Worm (Caenorhabditis elegans) whole organism, young adult: Measurements from ENCODE around the gene col-93.

ENCODE experiments used
- B0035.1 ChIP-seq: sonication (generic microtip); optimal IDR thresholded peaks from 2 replicates; lab custom pipeline; 2016; ENCODE audit warnings: missing genetic modification characterization, mild to moderate bottlenecking, missing compliant biosample characterization, missing genotype, missing genetic modification reagents
- B0261.1 ChIP-seq: sonication (generic microtip); optimal IDR thresholded peaks from 2 replicates; lab custom pipeline; 2016; ENCODE audit warnings: mild to moderate bottlenecking, missing genetic modification characterization, moderate library complexity, missing compliant biosample characterization
- B0336.3 ChIP-seq: fragments of 200-800 bp; sonication (Bioruptor generic); IDR thresholded peaks from 2 replicates; pipeline ENCODE4 v1.3.6; 2022; ENCODE audit warnings: missing genetic modification characterization, missing compliant biosample characterization
- F22D6.2 ChIP-seq: sonication (generic microtip); optimal IDR thresholded peaks from 2 replicates; lab custom pipeline; 2016; ENCODE audit warnings: mild to moderate bottlenecking, missing genetic modification characterization, missing compliant biosample characterization
- F49E8.2 ChIP-seq: sonication (generic microtip); optimal IDR thresholded peaks from 3 replicates; lab custom pipeline; 2017; ENCODE audit warnings: missing genetic modification characterization, mild to moderate bottlenecking, missing compliant biosample characterization, antibody characterized with exemption, moderate library complexity; ENCODE audit not compliant: insufficient read depth
- F57A8.1 ChIP-seq: fragments of 200-800 bp; sonication (Bioruptor generic); optimal IDR thresholded peaks from 2 replicates; lab custom pipeline; 2018; ENCODE audit warnings: mild to moderate bottlenecking, missing genetic modification characterization, moderate library complexity, missing compliant biosample characterization
- K11D2.4 ChIP-seq: fragments of 200-800 bp; sonication (Bioruptor generic); IDR thresholded peaks from 2 replicates; pipeline ENCODE4 v1.3.6; 2022; ENCODE audit warnings: missing genetic modification reagents, missing genetic modification characterization, missing compliant biosample characterization
- K12H6.12 ChIP-seq: fragments of 200-800 bp; sonication (Bioruptor generic); optimal IDR thresholded peaks from 2 replicates; lab custom pipeline; 2018; ENCODE audit warnings: mild to moderate bottlenecking, missing genetic modification characterization, missing compliant biosample characterization
- T07F8.4 ChIP-seq: sonication (generic microtip); optimal IDR thresholded peaks from 2 replicates; lab custom pipeline; 2016; ENCODE audit warnings: mild to moderate bottlenecking, missing genetic modification characterization, moderate library complexity, missing compliant biosample characterization
- Y53G8AR.9 ChIP-seq: fragments of 200-800 bp; sonication (Bioruptor generic); conservative IDR thresholded peaks from 2 replicates; pipeline ENCODE4 v1.3.6; 2022; ENCODE audit warnings: missing genetic modification reagents, missing genetic modification characterization, missing compliant biosample characterization
- akir-1 ChIP-seq: fragments of 200-800 bp; sonication (Bioruptor generic); optimal IDR thresholded peaks from 2 replicates; lab custom pipeline; 2018; ENCODE audit warnings: mild to moderate bottlenecking, missing genetic modification characterization, moderate library complexity, missing compliant biosample characterization
- atf-7 ChIP-seq: sonication (generic microtip); optimal IDR thresholded peaks from 2 replicates; lab custom pipeline; 2017; ENCODE audit warnings: mild to moderate bottlenecking, missing genetic modification characterization, missing compliant biosample characterization
- attf-5 ChIP-seq: fragments of 200-800 bp; sonication (Bioruptor generic); optimal IDR thresholded peaks from 2 replicates; lab custom pipeline; 2018; ENCODE audit warnings: mild to moderate bottlenecking, missing genetic modification characterization, missing compliant biosample characterization
- ccch-3 ChIP-seq: fragments of 200-800 bp; sonication (Bioruptor generic); optimal IDR thresholded peaks from 2 replicates; lab custom pipeline; 2018; ENCODE audit warnings: mild to moderate bottlenecking, missing genetic modification characterization, missing compliant biosample characterization
- cebp-1 ChIP-seq, 2 experiments: fragments of 200-800 bp in 1 of 2; sonication (Bioruptor generic) in 1 of 2; sonication (generic microtip) in 1 of 2; IDR thresholded peaks in 1 of 2; optimal IDR thresholded peaks in 1 of 2; 2 replicates each; pipeline versions ENCODE4 v1.3.6 to Lab custom; 2017 to 2022; ENCODE audit warnings: missing compliant biosample characterization in 2 of 2, missing genetic modification characterization in 2 of 2, mild to moderate bottlenecking in 1 of 2, missing genetic modification reagents in 1 of 2, moderate library complexity in 1 of 2
- ceh-40 ChIP-seq: fragments of 200-800 bp; sonication (Bioruptor generic); IDR thresholded peaks from 2 replicates; pipeline ENCODE4 v1.3.6; 2022; ENCODE audit warnings: missing genetic modification characterization, missing compliant biosample characterization
- ceh-79 ChIP-seq: sonication (generic microtip); optimal IDR thresholded peaks from 2 replicates; lab custom pipeline; 2017; ENCODE audit warnings: mild to moderate bottlenecking, missing genetic modification characterization, missing compliant biosample characterization
- ceh-91 ChIP-seq: fragments of 200-800 bp; sonication (Bioruptor generic); IDR thresholded peaks from 2 replicates; pipeline ENCODE4 v1.3.6; 2022; ENCODE audit warnings: missing genetic modification reagents, missing genetic modification characterization, missing compliant biosample characterization
- die-1 ChIP-seq: sonication (generic microtip); optimal IDR thresholded peaks from 2 replicates; lab custom pipeline; 2016; ENCODE audit warnings: missing genotype, mild to moderate bottlenecking, missing genetic modification characterization, missing compliant biosample characterization
- efl-1 ChIP-seq: fragments of 150-350 bp; optimal IDR thresholded peaks from 2 replicates; lab custom pipeline; 2014; ENCODE audit warnings: missing biosample characterization, missing genetic modification reagents, missing genetic modification characterization
- egl-44 ChIP-seq: fragments of 200-800 bp; sonication (Bioruptor generic); IDR thresholded peaks from 2 replicates; pipeline ENCODE4 v1.3.6; 2022; ENCODE audit warnings: missing genetic modification reagents, missing genetic modification characterization, missing compliant biosample characterization
- ekl-4 ChIP-seq: fragments of 200-800 bp; sonication (Bioruptor generic); IDR thresholded peaks from 2 replicates; pipeline ENCODE4 v1.3.6; 2022; ENCODE audit warnings: missing genetic modification reagents, missing genetic modification characterization, missing compliant biosample characterization
- ets-4 ChIP-seq: fragments of 200-800 bp; sonication (Bioruptor generic); optimal IDR thresholded peaks from 2 replicates; lab custom pipeline; 2018; ENCODE audit warnings: mild to moderate bottlenecking, missing genetic modification characterization, missing compliant biosample characterization
- him-1 ChIP-seq: sonication (generic microtip); optimal IDR thresholded peaks from 2 replicates; lab custom pipeline; 2016; ENCODE audit warnings: missing genotype, missing genetic modification reagents, missing genetic modification characterization, missing compliant biosample characterization
- hmg-20 ChIP-seq: fragments of 200-800 bp; sonication (Bioruptor generic); IDR thresholded peaks from 2 replicates; pipeline ENCODE4 v1.3.6; 2022; ENCODE audit warnings: missing genetic modification reagents, missing genetic modification characterization, missing compliant biosample characterization
- hrde-1 ChIP-seq: sonication (generic microtip); optimal IDR thresholded peaks from 2 replicates; lab custom pipeline; 2016; ENCODE audit warnings: missing genetic modification characterization, mild to moderate bottlenecking, missing compliant biosample characterization, moderate library complexity, missing genotype, missing genetic modification reagents, borderline replicate concordance
- lag-1 ChIP-seq: fragments of 200-800 bp; sonication (Bioruptor generic); IDR thresholded peaks from 2 replicates; pipeline ENCODE4 v1.3.6; 2022; ENCODE audit warnings: missing genetic modification reagents, missing genetic modification characterization, missing compliant biosample characterization
- lin-26 ChIP-seq: fragments of 200-800 bp; sonication (Bioruptor generic); IDR thresholded peaks from 2 replicates; pipeline ENCODE4 v1.3.6; 2022; ENCODE audit warnings: missing genetic modification reagents, missing genetic modification characterization, missing compliant biosample characterization
- lin-35 ChIP-seq, 3 experiments: fragments of 150-350 bp in 2 of 3; sonication (generic microtip) in 1 of 3; optimal IDR thresholded peaks; 2 replicates each; lab custom pipeline; 2014 to 2018; ENCODE audit warnings: missing biosample characterization in 3 of 3, missing genetic modification characterization in 3 of 3, missing genetic modification reagents in 3 of 3
- lir-1 ChIP-seq: fragments of 200-800 bp; sonication (Bioruptor generic); conservative IDR thresholded peaks from 2 replicates; pipeline ENCODE4 v1.3.6; 2022; ENCODE audit warnings: missing genetic modification reagents, missing genetic modification characterization, missing compliant biosample characterization
- madf-6 ChIP-seq: fragments of 200-800 bp; sonication (Bioruptor generic); IDR thresholded peaks from 2 replicates; pipeline ENCODE4 v1.3.6; 2022; ENCODE audit warnings: missing genetic modification reagents, missing genetic modification characterization, missing compliant biosample characterization
- madf-8 ChIP-seq: fragments of 200-800 bp; sonication (Bioruptor generic); conservative IDR thresholded peaks from 2 replicates; pipeline ENCODE4 v1.3.6; 2022; ENCODE audit warnings: missing genetic modification reagents, missing genetic modification characterization, missing compliant biosample characterization
- mcd-1 ChIP-seq: fragments of 200-800 bp; sonication (Bioruptor generic); IDR thresholded peaks from 2 replicates; pipeline ENCODE4 v1.3.6; 2022; ENCODE audit warnings: missing genetic modification reagents, missing genetic modification characterization, missing compliant biosample characterization
- mel-28 ChIP-seq: sonication (generic microtip); optimal IDR thresholded peaks from 2 replicates; lab custom pipeline; 2016; ENCODE audit warnings: borderline replicate concordance, mild to moderate bottlenecking, missing genetic modification characterization, missing compliant biosample characterization
- mxl-1 ChIP-seq: sonication (generic microtip); optimal IDR thresholded peaks from 2 replicates; lab custom pipeline; 2016; ENCODE audit warnings: missing genetic modification characterization, missing compliant biosample characterization
- nfya-2 ChIP-seq: fragments of 200-800 bp; sonication (Bioruptor generic); IDR thresholded peaks from 2 replicates; pipeline ENCODE4 v1.3.6; 2022; ENCODE audit warnings: missing genetic modification reagents, missing genetic modification characterization, missing compliant biosample characterization
- nfyb-1 ChIP-seq: fragments of 200-800 bp; sonication (Bioruptor generic); IDR thresholded peaks from 2 replicates; pipeline ENCODE4 v1.3.6; 2022; ENCODE audit warnings: missing genetic modification reagents, missing genetic modification characterization, missing compliant biosample characterization
- nhr-179 ChIP-seq: sonication (generic microtip); optimal IDR thresholded peaks from 2 replicates; lab custom pipeline; 2016; ENCODE audit warnings: mild to moderate bottlenecking, missing genetic modification characterization, missing compliant biosample characterization
- pha-4 ChIP-seq: fragments of 150-350 bp; sonication (generic microtip); optimal IDR thresholded peaks from 2 replicates; lab custom pipeline; 2014; ENCODE audit warnings: missing biosample characterization, missing genetic modification reagents, missing genetic modification characterization
- sdz-38 ChIP-seq: sonication (generic microtip); optimal IDR thresholded peaks from 2 replicates; lab custom pipeline; 2016; ENCODE audit warnings: missing genotype, missing genetic modification characterization, missing compliant biosample characterization
- snpc-1.3 ChIP-seq: sonication (generic microtip); optimal IDR thresholded peaks from 2 replicates; lab custom pipeline; 2017; ENCODE audit warnings: missing genetic modification characterization, mild to moderate bottlenecking, missing compliant biosample characterization, antibody characterized with exemption, moderate library complexity, missing genotype, missing genetic modification reagents; ENCODE audit not compliant: insufficient read depth
- snpc-4 ChIP-seq, 5 experiments: fragments of 150-350 bp in 1 of 5; sonication (generic microtip) in 4 of 5; optimal IDR thresholded peaks; 2 replicates each; lab custom pipeline; 2014 to 2018; ENCODE audit warnings: missing genetic modification characterization in 5 of 5, missing biosample characterization in 3 of 5, antibody characterized with exemption in 2 of 5, mild to moderate bottlenecking in 2 of 5, missing compliant biosample characterization in 2 of 5, missing genotype in 2 of 5, moderate library complexity in 2 of 5, missing genetic modification reagents in 1 of 5
- tlf-1 ChIP-seq: fragments of 200-800 bp; sonication (Bioruptor generic); optimal IDR thresholded peaks from 2 replicates; lab custom pipeline; 2018; ENCODE audit warnings: mild to moderate bottlenecking, missing genetic modification characterization, missing compliant biosample characterization
- ztf-22 ChIP-seq: fragments of 200-800 bp; sonication (Bioruptor generic); optimal IDR thresholded peaks from 2 replicates; lab custom pipeline; 2018; ENCODE audit warnings: mild to moderate bottlenecking, missing genetic modification characterization, moderate library complexity, missing compliant biosample characterization
- ztf-26 ChIP-seq: sonication (generic microtip); optimal IDR thresholded peaks from 2 replicates; lab custom pipeline; 2017; ENCODE audit warnings: missing genetic modification characterization, missing compliant biosample characterization
- ztf-28 ChIP-seq: fragments of 200-800 bp; sonication (Bioruptor generic); IDR thresholded peaks from 2 replicates; pipeline ENCODE4 v1.3.6; 2022; ENCODE audit warnings: missing genetic modification reagents, missing genetic modification characterization, missing compliant biosample characterization

col-93 gene

ce11 chrIII:10989491-10990032, 4.2 kb upstream of the col-93 start (continued):
- TF ChIP-seq pha-4 (tag; lab: Kevin White, UChicago) (no peak), mel-28 (tag; lab: Kevin White, UChicago) (peak; percentile 90), T07F8.4 (tag; lab: Kevin White, UChicago) (peak; percentile 92), madf-8 (GFP tag; lab: Robert Waterston, UW) (peak; percentile 60), sdz-38 (tag; lab: Kevin White, UChicago) (peak; percentile 72), mcd-1 (GFP tag; lab: Robert Waterston, UW) (peak; percentile 95), ceh-79 (tag; lab: Kevin White, UChicago) (peak; percentile 96), akir-1 (peak; percentile 88), him-1 (tag; lab: Kevin White, UChicago) (peak; percentile 95), ztf-28 (GFP tag; lab: Robert Waterston, UW) (peak; percentile 91; the same call in 1 of the 2 replicates), nfyb-1 (GFP tag; lab: Robert Waterston, UW) (peak; percentile 98), ets-4 (peak; percentile 90), egl-44 (GFP tag; lab: Robert Waterston, UW) (peak; percentile 97), F49E8.2 (tag; lab: Kevin White, UChicago) (peak; percentile 78), ceh-40 (GFP tag; lab: Robert Waterston, UW) (peak; percentile 81; the same call in 1 of the 2 replicates), ztf-22 (peak; percentile 91), madf-6 (peak; percentile 86), tlf-1 (GFP tag; lab: Kevin White, UChicago) (peak; percentile 91), ccch-3 (GFP tag; lab: Kevin White, UChicago) (peak; percentile 82), lir-1 (GFP tag; lab: Robert Waterston, UW) (peak; percentile 90), Y53G8AR.9 (GFP tag; lab: Robert Waterston, UW) (peak; percentile 92), ceh-91 (GFP tag; lab: Robert Waterston, UW) (peak; percentile 48), ekl-4 (GFP tag; lab: Robert Waterston, UW) (peak; percentile 95), B0336.3 (GFP tag; lab: Robert Waterston, UW) (peak; percentile 98), F57A8.1 (peak; percentile 93), cebp-1 (GFP tag; IDR thresholded peaks at IDR 0.05; lab: Robert Waterston, UW) (peak; percentile 99), cebp-1 (tag; optimal IDR thresholded peaks at IDR 0.05; lab: Kevin White, UChicago) (peak; percentile 100), K11D2.4 (GFP tag; lab: Robert Waterston, UW) (peak; percentile 95), F22D6.2 (tag; lab: Kevin White, UChicago) (peak; percentile 84), efl-1 (GFP tag; lab: Kevin White, UChicago) (no peak), ztf-26 (tag; lab: Kevin White, UChicago) (peak; percentile 95), hmg-20 (GFP tag; lab: Robert Waterston, UW) (peak; percentile 94), K12H6.12 (tag; lab: Kevin White, UChicago) (peak; percentile 96), lin-26 (GFP tag; lab: Robert Waterston, UW) (peak; percentile 98), B0261.1 (tag; lab: Kevin White, UChicago) (peak; percentile 85), mxl-1 (tag; lab: Kevin White, UChicago) (peak; percentile 97), atf-7 (tag; lab: Kevin White, UChicago) (peak; percentile 96), nfya-2 (GFP tag; lab: Robert Waterston, UW) (peak; percentile 79; the same call in 1 of the 2 replicates), B0035.1 (tag; lab: Kevin White, UChicago) (peak; percentile 90), lin-35 (GFP tag; optimal IDR thresholded peaks at IDR 0.05; lab: Kevin White, UChicago) (peak in 2 of 3 experiments; percentile 65 to 93), die-1 (tag; lab: Kevin White, UChicago) (peak; percentile 97), nhr-179 (tag; lab: Kevin White, UChicago) (peak; percentile 80), snpc-4 (GFP tag; optimal IDR thresholded peaks at IDR 0.05; lab: Kevin White, UChicago) (peak; percentile 99), snpc-4 (tag; optimal IDR thresholded peaks at IDR 0.05; lab: Kevin White, UChicago) (peak; percentile 99 to 100 (median 100)), snpc-1.3 (tag; lab: Kevin White, UChicago) (peak; percentile 94), lag-1 (GFP tag; lab: Robert Waterston, UW) (peak; percentile 88), attf-5 (GFP tag; lab: Kevin White, UChicago) (peak; percentile 93), hrde-1 (tag; lab: Kevin White, UChicago) (peak; percentile 94)
